Fruit fly (Drosophila melanogaster) whole organism, prepupa: ENCODE data around the gene CG31189.

Experiments
- Blimp-1 ChIP-seq: fragments of 200-800 bp; sonication (Bioruptor generic); optimal IDR thresholded peaks from 3 replicates; lab custom pipeline; 2017; ENCODE audit warnings: missing biosample characterization, missing genetic modification characterization, mild to moderate bottlenecking, moderate library complexity, missing genetic modification reagents
- CG11294 ChIP-seq: fragments of 200-800 bp; sonication (Bioruptor generic); IDR thresholded peaks from 2 replicates; pipeline ENCODE4 v1.3.6; 2022; ENCODE audit warnings: missing biosample characterization, missing genetic modification characterization
- CG15336 ChIP-seq: fragments of 200-800 bp; sonication (Bioruptor generic); IDR thresholded peaks from 2 replicates; pipeline ENCODE4 v1.3.6; 2022; ENCODE audit warnings: missing biosample characterization, missing genetic modification characterization
- CG1621 ChIP-seq: fragments of 200-800 bp; sonication (Bioruptor generic); optimal IDR thresholded peaks from 3 replicates; lab custom pipeline; 2018; ENCODE audit warnings: missing biosample characterization, mild to moderate bottlenecking, missing genetic modification characterization
- CG16779 ChIP-seq: fragments of 200-800 bp; sonication (Bioruptor generic); optimal IDR thresholded peaks from 3 replicates; lab custom pipeline; 2017; ENCODE audit warnings: missing biosample characterization, mild to moderate bottlenecking, missing genetic modification characterization
- CG3032 ChIP-seq: fragments of 200-800 bp; optimal IDR thresholded peaks from 2 replicates; lab custom pipeline; 2019; ENCODE audit warnings: missing biosample characterization, mild to moderate bottlenecking, missing genetic modification characterization, moderate library complexity
- CG32006 ChIP-seq: fragments of 200-800 bp; sonication (Bioruptor generic); optimal IDR thresholded peaks from 3 replicates; lab custom pipeline; 2017; ENCODE audit warnings: missing biosample characterization, mild to moderate bottlenecking, missing genetic modification characterization
- CG4318 ChIP-seq: fragments of 200-800 bp; sonication (Bioruptor generic); optimal IDR thresholded peaks from 3 replicates; lab custom pipeline; 2017; ENCODE audit warnings: missing biosample characterization, mild to moderate bottlenecking, missing genetic modification characterization
- CG6163 ChIP-seq: fragments of 200-800 bp; sonication (Bioruptor generic); IDR thresholded peaks from 3 replicates; pipeline ENCODE4 v1.3.6; 2022; ENCODE audit warnings: missing biosample characterization, missing genetic modification characterization
- CG6792 ChIP-seq: fragments of 200-800 bp; sonication (Bioruptor generic); optimal IDR thresholded peaks from 3 replicates; lab custom pipeline; 2016; ENCODE audit warnings: missing biosample characterization, missing genetic modification characterization
- CG6808 ChIP-seq: fragments of 200-800 bp; sonication (Bioruptor generic); optimal IDR thresholded peaks from 3 replicates; lab custom pipeline; 2017; ENCODE audit warnings: missing biosample characterization, missing genetic modification characterization, mild to moderate bottlenecking, moderate library complexity, missing genetic modification reagents
- CG6854 ChIP-seq: fragments of 200-800 bp; sonication (Bioruptor generic); optimal IDR thresholded peaks from 2 replicates; lab custom pipeline; 2017; ENCODE audit warnings: missing biosample characterization, mild to moderate bottlenecking, missing genetic modification characterization
- CG7368 ChIP-seq: fragments of 200-800 bp; sonication (Bioruptor generic); optimal IDR thresholded peaks from 3 replicates; lab custom pipeline; 2016; ENCODE audit warnings: missing biosample characterization, missing genetic modification characterization
- CG8119 ChIP-seq: fragments of 200-800 bp; sonication (Bioruptor generic); IDR thresholded peaks from 3 replicates; pipeline ENCODE4 v1.3.6; 2022; ENCODE audit warnings: missing biosample characterization, missing genetic modification characterization
- CG8319 ChIP-seq: fragments of 200-800 bp; sonication (Bioruptor generic); optimal IDR thresholded peaks from 3 replicates; lab custom pipeline; 2016; ENCODE audit warnings: missing biosample characterization, missing genetic modification characterization
- CG8632 ChIP-seq: fragments of 200-800 bp; sonication (Bioruptor generic); optimal IDR thresholded peaks from 3 replicates; lab custom pipeline; 2016; ENCODE audit warnings: missing biosample characterization, missing genetic modification characterization
- CG9139 ChIP-seq: fragments of 200-800 bp; sonication (Bioruptor generic); optimal IDR thresholded peaks from 3 replicates; lab custom pipeline; 2017; ENCODE audit warnings: missing biosample characterization, mild to moderate bottlenecking, missing genetic modification characterization
- Eip75B ChIP-seq: fragments of 200-800 bp; sonication (Bioruptor generic); optimal IDR thresholded peaks from 3 replicates; lab custom pipeline; 2016; ENCODE audit warnings: missing biosample characterization, missing genetic modification characterization
- Eip93F ChIP-seq: fragments of 200-800 bp; sonication (Bioruptor generic); optimal IDR thresholded peaks from 2 replicates; lab custom pipeline; 2016; ENCODE audit warnings: missing biosample characterization, mild to moderate bottlenecking, missing genetic modification characterization
- Hr39 ChIP-seq: fragments of 200-800 bp; sonication (Bioruptor generic); optimal IDR thresholded peaks from 2 replicates; lab custom pipeline; 2016; ENCODE audit warnings: missing biosample characterization, missing genetic modification characterization
- Hr4 ChIP-seq: fragments of 200-800 bp; sonication (Bioruptor generic); optimal IDR thresholded peaks from 3 replicates; lab custom pipeline; 2016; ENCODE audit warnings: missing biosample characterization, missing genetic modification characterization
- OdsH ChIP-seq: fragments of 200-800 bp; sonication (Bioruptor generic); optimal IDR thresholded peaks from 3 replicates; lab custom pipeline; 2016; ENCODE audit warnings: missing biosample characterization, missing genetic modification characterization
- Smox ChIP-seq: fragments of 200-800 bp; sonication (Bioruptor generic); optimal IDR thresholded peaks from 3 replicates; lab custom pipeline; 2016; ENCODE audit warnings: missing biosample characterization, missing genetic modification characterization
- Sox14 ChIP-seq: fragments of 200-800 bp; sonication (Bioruptor generic); optimal IDR thresholded peaks from 3 replicates; lab custom pipeline; 2016; ENCODE audit warnings: missing biosample characterization, missing genetic modification characterization
- cyc ChIP-seq: fragments of 200-800 bp; sonication (Bioruptor generic); optimal IDR thresholded peaks from 3 replicates; lab custom pipeline; 2016; ENCODE audit warnings: missing biosample characterization, missing genetic modification characterization
- dac ChIP-seq: fragments of 200-800 bp; sonication (Bioruptor generic); optimal IDR thresholded peaks from 2 replicates; lab custom pipeline; 2017; ENCODE audit warnings: missing biosample characterization, mild to moderate bottlenecking, missing genetic modification characterization
- eg ChIP-seq: fragments of 200-800 bp; sonication (Bioruptor generic); IDR thresholded peaks from 3 replicates; pipeline ENCODE4 v1.3.6; 2022; ENCODE audit warnings: missing biosample characterization, missing genetic modification characterization
- fd85E ChIP-seq: fragments of 200-800 bp; sonication (Bioruptor generic); optimal IDR thresholded peaks from 3 replicates; lab custom pipeline; 2016; ENCODE audit warnings: missing biosample characterization, missing genetic modification characterization
- lz ChIP-seq: fragments of 200-800 bp; sonication (Bioruptor generic); optimal IDR thresholded peaks from 3 replicates; lab custom pipeline; 2016; ENCODE audit warnings: missing biosample characterization, missing genetic modification characterization
- net ChIP-seq: fragments of 200-800 bp; sonication (Bioruptor generic); optimal IDR thresholded peaks from 3 replicates; lab custom pipeline; 2016; ENCODE audit warnings: missing biosample characterization, missing genetic modification characterization
- pdm3 ChIP-seq: fragments of 200-800 bp; sonication (Bioruptor generic); optimal IDR thresholded peaks from 3 replicates; lab custom pipeline; 2016; ENCODE audit warnings: missing biosample characterization, missing genetic modification characterization
- spab ChIP-seq: fragments of 200-800 bp; sonication (Bioruptor generic); optimal IDR thresholded peaks from 2 replicates; lab custom pipeline; 2017; ENCODE audit warnings: missing biosample characterization, mild to moderate bottlenecking, missing genetic modification characterization, missing genetic modification reagents
- svp ChIP-seq: fragments of 200-800 bp; sonication (Bioruptor generic); peaks from one replicate; lab custom pipeline; 2016; ENCODE audit warnings: missing biosample characterization, missing genetic modification characterization
- vri ChIP-seq: fragments of 200-800 bp; sonication (Bioruptor generic); optimal IDR thresholded peaks from 3 replicates; lab custom pipeline; 2016; ENCODE audit warnings: missing biosample characterization, mild to moderate bottlenecking, missing genetic modification characterization

CG31189 gene

dm6 chr3R:21045742-21046141 is at the start of gene CG31189:
Gene CG31189 (minus strand): TSS chr3R:21045842.
- TF ChIP-seq CG16779 (tag; lab: Kevin White, UChicago), result no peak
- no peak for TF ChIP-seq spab
- TF ChIP-seq CG4318 (GFP tag; lab: Kevin White, UChicago), result no peak
- TF ChIP-seq CG8319 (GFP tag; lab: Kevin White, UChicago), result no peak
- TF ChIP-seq Eip93F (GFP tag; lab: Kevin White, UChicago), result no peak
- TF ChIP-seq CG9139 (GFP tag; lab: Kevin White, UChicago), result no peak
- TF ChIP-seq CG7368, result no peak
- TF ChIP-seq cyc (GFP tag; lab: Kevin White, UChicago), result no peak
- no peak for TF ChIP-seq Sox14 (GFP tag; lab: Kevin White, UChicago)
- TF ChIP-seq Eip75B, result no peak
- no peak for TF ChIP-seq CG1621 (tag; lab: Kevin White, UChicago)
- TF ChIP-seq pdm3, result no peak

DNA sequence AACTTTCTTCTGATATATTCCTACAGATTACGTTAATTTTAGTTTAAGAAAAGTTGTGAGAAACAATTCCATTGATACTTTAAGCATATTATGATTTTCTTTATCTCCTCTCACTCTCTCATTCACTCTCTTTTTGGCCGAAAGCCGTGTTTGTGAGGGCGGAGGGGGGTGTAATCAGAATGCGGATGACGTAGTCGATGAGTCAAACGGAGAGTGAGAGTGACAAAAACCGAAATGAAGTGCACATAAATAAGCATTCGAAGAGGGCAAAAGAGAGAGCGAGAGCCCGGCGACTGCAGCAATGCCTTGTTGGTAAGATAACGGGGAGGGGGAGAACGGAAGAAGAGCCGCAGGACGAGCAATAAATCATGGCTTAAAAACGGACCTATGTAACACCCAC is 48.6 kb upstream of the CG31189 start:
- TF ChIP-seq vri (GFP tag; lab: Kevin White, UChicago) (no peak), Blimp-1 (GFP tag; lab: Kevin White, UChicago) (peak; percentile 92)

DNA sequence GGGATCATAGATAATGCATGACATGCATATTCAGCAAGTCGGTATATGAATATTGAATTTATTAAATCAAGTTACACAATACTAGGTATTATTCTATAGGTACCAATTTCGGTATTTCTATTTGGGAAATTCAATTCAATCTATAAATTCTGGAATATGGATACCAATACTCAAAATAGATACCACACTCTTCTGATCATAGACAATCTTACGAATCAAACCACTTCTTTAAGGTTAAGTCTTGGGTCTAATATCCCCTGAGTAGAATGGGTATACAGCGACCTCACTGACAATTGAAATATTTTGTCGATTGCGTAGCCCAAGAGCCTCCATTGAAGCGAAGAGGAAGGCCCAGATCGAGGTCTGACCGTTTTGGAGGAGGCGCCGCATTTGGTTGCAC is 47.2 kb upstream of the CG31189 start:
- no peak for TF ChIP-seq CG6163 (GFP tag; lab: Robert Waterston, UW)
- TF ChIP-seq Hr4 (GFP tag; lab: Kevin White, UChicago), result peak; percentile 32
- no peak for TF ChIP-seq net (GFP tag; lab: Kevin White, UChicago)
- 0 out of 2 replicates have a peak, but pooled peaks have one; percentile 32 for TF ChIP-seq CG15336
- TF ChIP-seq Hr39 (GFP tag; lab: Kevin White, UChicago), result peak; percentile 9
- peak; percentile 44 for TF ChIP-seq CG32006 (GFP tag; lab: Kevin White, UChicago)
- TF ChIP-seq CG9139 (GFP tag; lab: Kevin White, UChicago), result no peak
- peak; percentile 10 for TF ChIP-seq Eip75B
- peak; percentile 24; the same call in 1 of the 3 replicates for TF ChIP-seq CG8119 (GFP tag; lab: Robert Waterston, UW)
- no peak for TF ChIP-seq svp
- no peak for TF ChIP-seq CG11294 (GFP tag; lab: Robert Waterston, UW)
- TF ChIP-seq lz (GFP tag; lab: Kevin White, UChicago), result no peak
- TF ChIP-seq, all 60 proteins: peak for 6

DNA sequence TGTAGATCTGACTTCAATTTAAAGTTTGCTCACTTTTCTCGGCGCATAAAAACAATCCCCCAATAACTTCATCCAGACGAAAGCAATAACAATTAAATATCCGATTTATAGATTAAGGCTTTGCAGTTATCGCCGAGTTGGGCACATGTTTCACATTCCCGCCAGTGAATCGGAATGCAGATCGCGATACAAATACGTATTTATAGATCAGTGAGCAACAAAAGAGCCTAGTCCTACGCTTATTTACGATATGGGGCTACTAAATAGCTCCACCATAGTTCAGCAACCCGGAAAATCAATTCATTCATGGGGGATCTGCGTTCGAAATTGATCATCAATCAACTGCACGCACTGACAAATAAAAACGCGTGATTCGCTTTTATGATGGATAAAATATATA is 46.4 kb upstream of the CG31189 start:
- TF ChIP-seq Smox (GFP tag; lab: Kevin White, UChicago) (no peak), pdm3 (no peak), Sox14 (GFP tag; lab: Kevin White, UChicago) (no peak), vri (GFP tag; lab: Kevin White, UChicago) (no peak), fd85E (GFP tag; lab: Kevin White, UChicago) (no peak), dac (no peak), CG6792 (GFP tag; lab: Kevin White, UChicago) (no peak), CG9139 (GFP tag; lab: Kevin White, UChicago) (no peak), Eip93F (GFP tag; lab: Kevin White, UChicago) (no peak), CG6808 (GFP tag; lab: Kevin White, UChicago) (no peak), eg (GFP tag; lab: Robert Waterston, UW) (no peak), CG8632 (GFP tag; lab: Kevin White, UChicago) (no peak), OdsH (GFP tag; lab: Kevin White, UChicago) (no peak), CG6854 (GFP tag; lab: Kevin White, UChicago) (no peak), CG4318 (GFP tag; lab: Kevin White, UChicago) (no peak), CG3032 (tag; lab: Kevin White, UChicago) (no peak)

DNA sequence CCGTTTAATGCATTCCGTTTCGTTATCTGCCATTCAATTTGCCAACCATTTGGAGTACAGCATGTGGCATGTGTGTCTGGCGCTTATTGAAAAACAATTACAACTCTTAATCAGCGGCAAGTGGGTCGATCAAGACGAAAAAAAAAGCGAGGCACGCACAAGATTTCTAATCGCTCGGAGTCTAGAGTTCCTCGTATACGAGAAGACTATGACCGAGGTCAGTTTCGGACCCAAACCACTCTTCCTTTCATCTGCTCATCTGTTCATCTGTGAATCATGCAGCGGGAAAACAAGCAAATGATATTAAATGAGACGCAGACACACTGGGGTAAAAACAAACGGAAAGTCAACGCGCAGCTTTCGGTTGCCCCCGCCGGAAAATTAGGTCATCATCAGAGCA is 45.9 kb upstream of the CG31189 start:
- TF ChIP-seq CG8632 (GFP tag; lab: Kevin White, UChicago) (no peak), svp (peak; percentile 62)
